Worm (Caenorhabditis elegans): ENCODE results near the gene icd-1.

- no peak for TF ChIP-seq swsn-7 (tag; optimal IDR thresholded peaks at IDR 0.05)
- no peak for TF ChIP-seq egl-27 (tag; optimal IDR thresholded peaks at IDR 0.05)
- no peak for TF ChIP-seq unc-86 (tag; optimal IDR thresholded peaks at IDR 0.05)
- TF ChIP-seq nhr-237 (tag; optimal IDR thresholded peaks at IDR 0.05): no peak
- no peak for TF ChIP-seq unc-130 (tag; optimal IDR thresholded peaks at IDR 0.05)
- no peak for TF ChIP-seq C34B4.2 (tag; optimal IDR thresholded peaks at IDR 0.05)
- no peak for TF ChIP-seq lin-13 (GFP tag; optimal IDR thresholded peaks at IDR 0.05)
- TF ChIP-seq lin-15B (tag; optimal IDR thresholded peaks at IDR 0.05): no peak
- TF ChIP-seq nhr-77 (tag; optimal IDR thresholded peaks at IDR 0.05): no peak
- no peak for TF ChIP-seq ces-1 (GFP tag; optimal IDR thresholded peaks at IDR 0.05)
- TF ChIP-seq lin-39 (tag; optimal IDR thresholded peaks at IDR 0.05): no peak
Observed at ce11 chrII:6554677-6555076, 33.8 kb downstream of the icd-1 start, which contains the start of gene wrn-1.

Data from whole organism, L1 larva.